Fruit fly (Drosophila melanogaster) whole organism, wandering third instar larva: ENCODE measurements around the gene Cp16.

Experiments
- CG9705 ChIP-seq: fragments of 200-800 bp; sonication (Bioruptor generic); optimal IDR thresholded peaks from 2 replicates; lab custom pipeline; 2018; ENCODE audit warnings: missing biosample characterization, mild to moderate bottlenecking, missing genetic modification characterization
- Jra ChIP-seq: sonication (Bioruptor generic); optimal IDR thresholded peaks from 2 replicates; lab custom pipeline; 2016; ENCODE audit warnings: missing biosample characterization, missing genetic modification characterization
- N ChIP-seq: fragments of >200 bp; optimal IDR thresholded peaks from 2 replicates; lab custom pipeline; 2018; ENCODE audit warnings: missing biosample characterization, missing external identifiers, missing genetic modification characterization
- dmrt93B ChIP-seq: fragments of 200-800 bp; sonication (Bioruptor generic); optimal IDR thresholded peaks from 2 replicates; lab custom pipeline; 2018; ENCODE audit warnings: missing biosample characterization, mild to moderate bottlenecking, missing genetic modification characterization
- pan ChIP-seq: fragments of >200 bp; optimal IDR thresholded peaks from 2 replicates; lab custom pipeline; 2017
- sage ChIP-seq: fragments of 200-800 bp; sonication (Bioruptor generic); optimal IDR thresholded peaks from 2 replicates; lab custom pipeline; 2016; ENCODE audit warnings: missing biosample characterization, mild to moderate bottlenecking, missing genetic modification characterization
- usp ChIP-seq: fragments of >200 bp; optimal IDR thresholded peaks from 2 replicates; lab custom pipeline; 2017; ENCODE audit warnings: missing biosample characterization, missing genetic modification characterization
- woc ChIP-seq: sonication (Bioruptor generic); optimal IDR thresholded peaks from 2 replicates; lab custom pipeline; 2016; ENCODE audit warnings: missing biosample characterization, mild to moderate bottlenecking, missing genetic modification characterization

- TF ChIP-seq sage (GFP tag; lab: Kevin White, UChicago) (peak; percentile 93), CG9705 (peak; percentile 98), dmrt93B (peak; percentile 98), N (GFP tag; lab: Kevin White, UChicago) (no peak), pan (lab: Kevin White, UChicago) (no peak), woc (GFP tag; lab: Kevin White, UChicago) (peak; percentile 97), usp (no peak), Jra (GFP tag; lab: Kevin White, UChicago) (peak; percentile 89)
Observed at dm6 chr3L:8765969-8766538, 34.3 kb downstream of the Cp16 start.
